Worm (Caenorhabditis elegans) whole organism, L3 larva: ENCODE results near the gene C42D8.1.

Experiments used
- R02D3.7 ChIP-seq: fragments of 150-350 bp; optimal IDR thresholded peaks from 2 replicates; lab custom pipeline; 2014; ENCODE audit warnings: missing biosample characterization, missing genetic modification characterization
- ZK546.5 ChIP-seq: sonication (generic microtip); optimal IDR thresholded peaks from 2 replicates; lab custom pipeline; 2017; ENCODE audit warnings: missing biosample characterization, missing genetic modification characterization
- aly-2 ChIP-seq: fragments of 150-350 bp; optimal IDR thresholded peaks from 2 replicates; lab custom pipeline; 2014; ENCODE audit warnings: missing biosample characterization, missing genetic modification characterization
- ama-1 ChIP-seq: fragments of 150-350 bp; optimal IDR thresholded peaks from 2 replicates; lab custom pipeline; 2018
- ceh-16 ChIP-seq: sonication (generic microtip); optimal IDR thresholded peaks from 2 replicates; lab custom pipeline; 2017; ENCODE audit warnings: missing biosample characterization, missing genetic modification characterization
- ceh-28 ChIP-seq: fragments of 150-350 bp; optimal IDR thresholded peaks from 2 replicates; lab custom pipeline; 2014; ENCODE audit warnings: missing biosample characterization, missing genetic modification reagents, missing genetic modification characterization
- ceh-82 ChIP-seq: fragments of 150-350 bp; optimal IDR thresholded peaks from 2 replicates; lab custom pipeline; 2014; ENCODE audit warnings: missing biosample characterization, missing genetic modification characterization
- ceh-9 ChIP-seq: sonication (generic microtip); optimal IDR thresholded peaks from 2 replicates; lab custom pipeline; 2018; ENCODE audit warnings: missing biosample characterization, missing genetic modification characterization
- daf-12 ChIP-seq: fragments of 150-350 bp; optimal IDR thresholded peaks from 2 replicates; lab custom pipeline; 2014; ENCODE audit warnings: missing biosample characterization, missing genetic modification reagents, missing genetic modification characterization
- egl-27 ChIP-seq: sonication (generic microtip); optimal IDR thresholded peaks from 4 replicates; lab custom pipeline; 2017; ENCODE audit warnings: missing biosample characterization, missing genetic modification reagents, missing genetic modification characterization
- egl-5 ChIP-seq: fragments of 150-350 bp; optimal IDR thresholded peaks from 2 replicates; lab custom pipeline; 2017; ENCODE audit warnings: missing biosample characterization, missing genetic modification reagents, missing genetic modification characterization, inconsistent platforms
- elt-1 ChIP-seq: fragments of 150-350 bp; optimal IDR thresholded peaks from 2 replicates; lab custom pipeline; 2014; ENCODE audit warnings: missing biosample characterization, missing genetic modification characterization
- elt-2 ChIP-seq: sonication (generic microtip); optimal IDR thresholded peaks from 2 replicates; lab custom pipeline; 2016; ENCODE audit warnings: missing genetic modification reagents, mild to moderate bottlenecking, missing genetic modification characterization, missing compliant biosample characterization
- elt-3 ChIP-seq, 3 experiments: fragments of 150-350 bp in 1 of 3; sonication (generic microtip) in 2 of 3; optimal IDR thresholded peaks; 2 replicates in 2 of 3; 4 replicates in 1 of 3; lab custom pipeline; 2014 to 2017; ENCODE audit warnings: missing biosample characterization in 3 of 3, missing genetic modification characterization in 3 of 3
- eor-1 ChIP-seq, 2 experiments: fragments of 150-350 bp; optimal IDR thresholded peaks; 2 replicates each; lab custom pipeline; 2014 to 2018; ENCODE audit warnings: missing biosample characterization in 2 of 2, missing genetic modification characterization in 2 of 2
- fkh-10 ChIP-seq: sonication (generic microtip); optimal IDR thresholded peaks from 2 replicates; lab custom pipeline; 2017; ENCODE audit warnings: missing biosample characterization, missing genetic modification reagents, missing genetic modification characterization
- fkh-2 ChIP-seq: fragments of 150-350 bp; optimal IDR thresholded peaks from 2 replicates; lab custom pipeline; 2014; ENCODE audit warnings: missing biosample characterization, missing genetic modification reagents, missing genetic modification characterization
- hmg-11 ChIP-seq: sonication (generic microtip); optimal IDR thresholded peaks from 2 replicates; lab custom pipeline; 2016; ENCODE audit warnings: missing genetic modification characterization, missing compliant biosample characterization
- jun-1 ChIP-seq: fragments of 150-350 bp; optimal IDR thresholded peaks from 2 replicates; lab custom pipeline; 2014; ENCODE audit warnings: missing biosample characterization, missing genetic modification reagents, missing genetic modification characterization
- lin-15B ChIP-seq: fragments of 150-350 bp; optimal IDR thresholded peaks from 2 replicates; lab custom pipeline; 2014; ENCODE audit warnings: missing biosample characterization, missing genetic modification characterization
- lsy-12 ChIP-seq: sonication (generic microtip); optimal IDR thresholded peaks from 2 replicates; lab custom pipeline; 2016; ENCODE audit warnings: mild to moderate bottlenecking, missing genetic modification characterization, missing compliant biosample characterization
- mml-1 ChIP-seq: fragments of 150-350 bp; sonication (generic microtip); optimal IDR thresholded peaks from 3 replicates; lab custom pipeline; 2014; ENCODE audit warnings: missing biosample characterization, missing genetic modification characterization
- nfya-1 ChIP-seq: sonication (generic microtip); optimal IDR thresholded peaks from 2 replicates; lab custom pipeline; 2017; ENCODE audit warnings: missing genetic modification characterization, mild to moderate bottlenecking, missing compliant biosample characterization, antibody characterized with exemption, moderate library complexity; ENCODE audit not compliant: insufficient read depth
- nhr-12 ChIP-seq: fragments of 150-350 bp; optimal IDR thresholded peaks from 2 replicates; lab custom pipeline; 2014; ENCODE audit warnings: missing biosample characterization, missing genetic modification characterization
- nhr-25 ChIP-seq: sonication (generic microtip); optimal IDR thresholded peaks from 2 replicates; lab custom pipeline; 2017; ENCODE audit warnings: missing biosample characterization, missing genetic modification characterization
- nhr-28 ChIP-seq: fragments of 150-350 bp; optimal IDR thresholded peaks from 2 replicates; lab custom pipeline; 2014; ENCODE audit warnings: missing biosample characterization, missing genetic modification characterization
- nhr-43 ChIP-seq: sonication (generic microtip); optimal IDR thresholded peaks from 2 replicates; lab custom pipeline; 2016; ENCODE audit warnings: mild to moderate bottlenecking, missing genetic modification characterization, missing compliant biosample characterization; ENCODE audit not compliant: poor library complexity, severe bottlenecking
- nhr-67 ChIP-seq: fragments of 150-350 bp; optimal IDR thresholded peaks from 2 replicates; lab custom pipeline; 2014; ENCODE audit warnings: missing biosample characterization, missing genetic modification characterization
- nhr-77 ChIP-seq: fragments of 150-350 bp; optimal IDR thresholded peaks from 2 replicates; lab custom pipeline; 2014; ENCODE audit warnings: missing biosample characterization, missing genetic modification characterization
- pqm-1 ChIP-seq: fragments of 150-350 bp; optimal IDR thresholded peaks from 2 replicates; lab custom pipeline; 2017; ENCODE audit warnings: missing biosample characterization, missing genetic modification characterization, inconsistent platforms
- sea-2 ChIP-seq: fragments of 150-350 bp; sonication (generic microtip); optimal IDR thresholded peaks from 4 replicates; lab custom pipeline; 2014; ENCODE audit warnings: missing biosample characterization, missing genetic modification reagents, missing genetic modification characterization
- skn-1 ChIP-seq: fragments of 150-350 bp; optimal IDR thresholded peaks from 2 replicates; lab custom pipeline; 2014; ENCODE audit warnings: missing biosample characterization, missing genetic modification characterization
- snpc-4 ChIP-seq: fragments of 150-350 bp; optimal IDR thresholded peaks from 2 replicates; lab custom pipeline; 2014; ENCODE audit warnings: missing biosample characterization, missing genetic modification characterization
- tbx-2 ChIP-seq: sonication (generic microtip); optimal IDR thresholded peaks from 2 replicates; lab custom pipeline; 2016; ENCODE audit warnings: mild to moderate bottlenecking, missing genetic modification characterization, missing compliant biosample characterization
- unc-39 ChIP-seq: sonication (generic microtip); optimal IDR thresholded peaks from 4 replicates; lab custom pipeline; 2017; ENCODE audit warnings: missing biosample characterization, missing genetic modification characterization
- unc-62 ChIP-seq: fragments of 150-350 bp; sonication (generic microtip); optimal IDR thresholded peaks from 4 replicates; lab custom pipeline; 2014; ENCODE audit warnings: missing biosample characterization, missing genetic modification reagents, missing genetic modification characterization
- zag-1 ChIP-seq: fragments of 150-350 bp; optimal IDR thresholded peaks from 2 replicates; lab custom pipeline; 2014; ENCODE audit warnings: missing biosample characterization, missing genetic modification characterization

The C42D8.1 gene

ce11 chrX:5066570-5066969 is 42.7 kb upstream of the C42D8.1 start:
- TF ChIP-seq ama-1 (lab: Kevin White, UChicago) (peak; percentile 41), aly-2 (tag; lab: Kevin White, UChicago) (no peak)

ce11 chrX:5067796-5068195 is 41.5 kb upstream of the C42D8.1 start, which contains the start of gene clc-7:
Gene clc-7 (plus strand): TSS chrX:5068096.
- TF ChIP-seq egl-27 (tag; lab: Kevin White, UChicago) = no peak
- no peak for TF ChIP-seq nhr-12 (tag; lab: Kevin White, UChicago)
- no peak for TF ChIP-seq tbx-2 (tag; lab: Kevin White, UChicago)
- no peak for TF ChIP-seq nhr-77 (tag; lab: Kevin White, UChicago)
- no peak for TF ChIP-seq ZK546.5 (tag; lab: Kevin White, UChicago)
- no peak for TF ChIP-seq elt-1 (tag; lab: Kevin White, UChicago)
- TF ChIP-seq ama-1 (lab: Kevin White, UChicago) = no peak

- TF ChIP-seq lsy-12 (tag; lab: Kevin White, UChicago) (no peak), nhr-43 (tag; lab: Kevin White, UChicago) (no peak), nhr-77 (tag; lab: Kevin White, UChicago) (no peak), ceh-9 (tag; lab: Kevin White, UChicago) (no peak), nfya-1 (tag; lab: Kevin White, UChicago) (no peak), ceh-28 (tag; lab: Kevin White, UChicago) (no peak), skn-1 (no peak), egl-5 (no peak), fkh-10 (GFP tag; lab: Kevin White, UChicago) (no peak), zag-1 (tag; lab: Kevin White, UChicago) (no peak), fkh-2 (tag; lab: Kevin White, UChicago) (no peak), unc-62 (GFP tag; lab: Kevin White, UChicago) (no peak)
- TF ChIP-seq, all 47 proteins: peak for 0
These were observed 38.3 kb upstream of the C42D8.1 start for ce11 chrX:5071025-5071424.

ce11 chrX:5073895-5074294 is 35.4 kb upstream of the C42D8.1 start:
- no peak for TF ChIP-seq nhr-25
- TF ChIP-seq nhr-43 (tag; lab: Kevin White, UChicago) = no peak
- TF ChIP-seq egl-27 (tag; lab: Kevin White, UChicago) = no peak
- TF ChIP-seq zag-1 (tag; lab: Kevin White, UChicago) = no peak
- TF ChIP-seq egl-5 = no peak
- no peak for TF ChIP-seq R02D3.7
- no peak for TF ChIP-seq ceh-16
- TF ChIP-seq ceh-82 (tag; lab: Kevin White, UChicago) = no peak
- no peak for TF ChIP-seq tbx-2 (tag; lab: Kevin White, UChicago)
- no peak for TF ChIP-seq nhr-12 (tag; lab: Kevin White, UChicago)
- TF ChIP-seq nhr-28 (tag; lab: Kevin White, UChicago) = no peak

DNA sequence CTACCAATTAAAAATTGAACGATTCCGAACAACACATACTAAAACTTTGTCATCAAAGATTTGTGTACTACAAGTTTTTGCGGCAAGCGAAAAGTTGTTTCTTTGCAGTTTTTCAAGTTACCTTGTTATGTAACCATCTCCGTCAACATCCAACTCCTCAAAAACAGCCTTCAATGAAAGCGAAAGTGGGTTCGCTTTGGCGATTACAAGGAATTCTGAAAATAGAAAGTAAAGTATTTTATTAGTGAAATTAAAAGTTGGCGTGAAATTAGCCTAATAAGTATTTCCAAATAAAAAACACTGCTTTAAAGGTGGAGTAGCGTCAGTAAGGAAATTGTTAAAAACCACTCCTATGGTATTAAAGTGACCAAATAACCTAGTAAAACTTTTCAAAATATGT is 33.8 kb upstream of the C42D8.1 start:
- no peak for TF ChIP-seq eor-1 (tag; optimal IDR thresholded peaks at IDR 0.05; lab: Kevin White, UChicago)
- peak; percentile 58 for TF ChIP-seq nhr-25

DNA sequence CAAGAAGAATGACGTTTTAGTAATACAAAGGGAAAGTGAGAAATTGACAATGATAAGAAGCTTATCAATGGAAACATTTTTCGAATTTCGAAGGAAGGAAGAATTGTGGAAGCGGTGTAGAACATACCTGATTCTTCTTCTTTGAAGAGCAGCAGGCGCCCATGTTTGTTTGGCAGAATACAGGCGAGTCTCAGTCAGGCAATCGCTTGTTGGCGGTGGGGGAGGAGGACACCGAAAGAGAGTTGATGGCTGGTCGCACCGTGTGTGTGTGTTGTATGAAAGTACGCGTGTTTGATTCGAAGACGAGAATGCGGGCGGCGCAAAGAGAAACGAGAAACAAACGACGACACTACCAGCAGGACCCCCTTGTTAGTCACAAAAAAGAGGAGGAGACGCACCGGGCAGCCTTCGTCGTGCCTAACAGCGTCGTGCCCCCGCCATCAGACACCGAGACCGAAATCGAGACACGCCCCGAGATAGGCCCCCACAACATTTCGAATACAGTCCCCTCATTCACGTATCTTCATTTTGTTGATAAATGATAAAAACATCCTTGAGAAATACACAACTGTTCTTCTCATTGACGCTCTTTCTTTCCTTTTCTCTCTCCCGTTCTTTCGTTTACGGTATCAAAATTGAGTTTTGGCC is 31.5 kb upstream of the C42D8.1 start, which contains the start of gene cal-5:
TSS of gene cal-5 (minus strand) at position 266 of the 648 bp plus-strand sequence.
- TF ChIP-seq zag-1 (tag; lab: Kevin White, UChicago) (no peak), sea-2 (no peak), nfya-1 (tag; lab: Kevin White, UChicago) (no peak), snpc-4 (no peak), elt-2 (peak; percentile 89), R02D3.7 (no peak), lsy-12 (tag; lab: Kevin White, UChicago) (peak; percentile 21), elt-3 (tag; optimal IDR thresholded peaks at IDR 0.05; lab: Kevin White, UChicago) (no peak), nhr-25 (peak; percentile 68), lin-15B (tag; lab: Kevin White, UChicago) (no peak), mml-1 (tag; lab: Kevin White, UChicago) (no peak), ceh-28 (tag; lab: Kevin White, UChicago) (no peak), ceh-16 (no peak), nhr-67 (tag; lab: Kevin White, UChicago) (no peak), elt-1 (tag; lab: Kevin White, UChicago) (no peak), fkh-2 (tag; lab: Kevin White, UChicago) (no peak), hmg-11 (tag; lab: Kevin White, UChicago) (peak; percentile 21), nhr-77 (tag; lab: Kevin White, UChicago) (no peak), unc-62 (GFP tag; lab: Kevin White, UChicago) (no peak), ceh-9 (tag; lab: Kevin White, UChicago) (no peak), tbx-2 (tag; lab: Kevin White, UChicago) (peak; percentile 12), ama-1 (lab: Kevin White, UChicago) (peak; percentile 58), daf-12 (no peak), fkh-10 (GFP tag; lab: Kevin White, UChicago) (no peak), eor-1 (tag; optimal IDR thresholded peaks at IDR 0.05; lab: Kevin White, UChicago) (no peak), jun-1 (tag; lab: Kevin White, UChicago) (no peak), pqm-1 (tag; lab: Kevin White, UChicago) (peak; percentile 64), nhr-28 (tag; lab: Kevin White, UChicago) (no peak), egl-27 (tag; lab: Kevin White, UChicago) (no peak), aly-2 (tag; lab: Kevin White, UChicago) (no peak), unc-39 (tag; lab: Kevin White, UChicago) (no peak), skn-1 (no peak)
